Fruit fly (Drosophila melanogaster) whole organism, pupa: Measurements from ENCODE around the gene Polr2H.

Experiments used
- CG10348 ChIP-seq: fragments of 200-800 bp; sonication (Bioruptor generic); IDR thresholded peaks from 2 replicates; pipeline ENCODE4 v1.3.6; 2022; ENCODE audit warnings: missing biosample characterization, missing genetic modification characterization
- CG12605 ChIP-seq: fragments of 200-800 bp; sonication (Bioruptor generic); IDR thresholded peaks from 2 replicates; pipeline ENCODE4 v1.3.6; 2022; ENCODE audit warnings: missing biosample characterization, missing genetic modification characterization
- CG13204 ChIP-seq: fragments of 200-800 bp; sonication (Bioruptor generic); optimal IDR thresholded peaks from 2 replicates; lab custom pipeline; 2018; ENCODE audit warnings: missing biosample characterization, mild to moderate bottlenecking, missing genetic modification characterization, moderate library complexity
- CG14655 ChIP-seq: fragments of 200-800 bp; sonication (Bioruptor generic); optimal IDR thresholded peaks from 3 replicates; lab custom pipeline; 2017; ENCODE audit warnings: mild to moderate bottlenecking, missing biosample characterization, missing genetic modification reagents, missing genetic modification characterization
- CG15710 ChIP-seq: fragments of 200-800 bp; sonication (Bioruptor generic); optimal IDR thresholded peaks from 2 replicates; lab custom pipeline; 2018; ENCODE audit warnings: missing biosample characterization, mild to moderate bottlenecking, missing genetic modification characterization, moderate library complexity
- CG17806 ChIP-seq: fragments of 200-800 bp; sonication (Bioruptor generic); optimal IDR thresholded peaks from 2 replicates; lab custom pipeline; 2018; ENCODE audit warnings: missing biosample characterization, mild to moderate bottlenecking, missing genetic modification characterization, moderate library complexity
- CG32121 ChIP-seq: fragments of 200-800 bp; sonication (Bioruptor generic); IDR thresholded peaks from 2 replicates; pipeline ENCODE4 v1.3.6; 2022; ENCODE audit warnings: missing biosample characterization, missing genetic modification characterization
- CG34367 ChIP-seq: fragments of 200-800 bp; sonication (Bioruptor generic); optimal IDR thresholded peaks from 2 replicates; lab custom pipeline; 2018; ENCODE audit warnings: missing biosample characterization, mild to moderate bottlenecking, missing genetic modification characterization
- CG4496 ChIP-seq: fragments of 200-800 bp; sonication (Bioruptor generic); IDR thresholded peaks from 3 replicates; pipeline ENCODE4 v1.3.6; 2022; ENCODE audit warnings: missing biosample characterization, missing genetic modification characterization
- CG8159 ChIP-seq: fragments of 200-800 bp; sonication (Bioruptor generic); optimal IDR thresholded peaks from 3 replicates; lab custom pipeline; 2018; ENCODE audit warnings: missing biosample characterization, mild to moderate bottlenecking, missing genetic modification characterization, moderate library complexity
- CG8301 ChIP-seq: fragments of 200-800 bp; sonication (Bioruptor generic); optimal IDR thresholded peaks from 2 replicates; lab custom pipeline; 2018; ENCODE audit warnings: missing biosample characterization, mild to moderate bottlenecking, missing genetic modification characterization
- CG9948 ChIP-seq: fragments of 200-800 bp; sonication (Bioruptor generic); optimal IDR thresholded peaks from 2 replicates; lab custom pipeline; 2018; ENCODE audit warnings: missing biosample characterization, mild to moderate bottlenecking, missing genetic modification characterization, moderate library complexity
- D1 ChIP-seq: fragments of 200-800 bp; sonication (Bioruptor generic); optimal IDR thresholded peaks from 2 replicates; lab custom pipeline; 2018; ENCODE audit warnings: missing biosample characterization, mild to moderate bottlenecking, missing genetic modification characterization, moderate library complexity
- EcR ChIP-seq: fragments of 200-800 bp; sonication (Bioruptor generic); optimal IDR thresholded peaks from 3 replicates; lab custom pipeline; 2019; ENCODE audit warnings: missing biosample characterization, missing genetic modification characterization, mild to moderate bottlenecking, moderate library complexity, missing genetic modification reagents
- Ets98B ChIP-seq: fragments of 200-800 bp; sonication (Bioruptor generic); IDR thresholded peaks from 2 replicates; pipeline ENCODE4 v1.3.6; 2022; ENCODE audit warnings: missing biosample characterization, missing genetic modification characterization
- Pif1A ChIP-seq: fragments of 200-800 bp; sonication (Bioruptor generic); optimal IDR thresholded peaks from 3 replicates; lab custom pipeline; 2016; ENCODE audit warnings: missing biosample characterization, missing genetic modification characterization
- Pif1B ChIP-seq: fragments of 200-800 bp; sonication (Bioruptor generic); optimal IDR thresholded peaks from 3 replicates; lab custom pipeline; 2016; ENCODE audit warnings: missing biosample characterization, missing genetic modification characterization
- Snoo ChIP-seq: fragments of 200-800 bp; sonication (Bioruptor generic); optimal IDR thresholded peaks from 3 replicates; lab custom pipeline; 2017; ENCODE audit warnings: missing biosample characterization, mild to moderate bottlenecking, missing genetic modification characterization, inconsistent platforms
- fd96Ca ChIP-seq: fragments of 200-800 bp; sonication (Bioruptor generic); IDR thresholded peaks from 3 replicates; pipeline ENCODE4 v1.3.6; 2022; ENCODE audit warnings: missing biosample characterization, missing genetic modification characterization
- gl ChIP-seq: fragments of 200-800 bp; sonication (Bioruptor generic); optimal IDR thresholded peaks from 2 replicates; lab custom pipeline; 2018; ENCODE audit warnings: missing biosample characterization, mild to moderate bottlenecking, missing genetic modification characterization
- rn ChIP-seq: fragments of 200-800 bp; sonication (Bioruptor generic); IDR thresholded peaks from 2 replicates; pipeline ENCODE4 v1.3.6; 2022; ENCODE audit warnings: missing biosample characterization, missing genetic modification characterization

Polr2H gene

DNA sequence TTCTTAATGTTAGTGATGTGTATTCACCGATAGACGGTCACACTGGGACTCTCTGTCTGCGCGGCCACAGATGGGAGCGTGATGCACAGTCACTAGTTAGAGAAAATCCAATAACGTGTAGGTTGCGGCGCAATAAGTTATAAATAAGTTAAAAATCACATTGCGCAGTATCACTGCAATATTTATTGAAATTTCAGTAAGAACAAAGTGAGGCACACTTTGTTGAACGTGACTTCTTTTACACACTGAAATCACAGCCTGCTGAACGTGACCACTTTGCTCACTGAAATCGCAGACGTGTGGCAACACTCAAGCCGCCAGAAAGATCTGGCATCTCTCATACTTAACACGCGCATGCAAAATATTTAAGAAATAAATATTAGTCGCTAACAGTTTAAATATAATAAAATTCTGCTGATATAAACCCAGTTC, at the start of gene Polr2H, which contains the start of gene CG11247:
Gene Polr2H (plus strand): TSS at position 317 of the 432 bp plus-strand sequence.
Gene CG11247 (minus strand): TSS at position 191 of the 432 bp plus-strand sequence.
- TF ChIP-seq Ets98B (GFP tag; lab: Robert Waterston, UW) (peak; percentile 89), gl (tag; lab: Kevin White, UChicago) (peak; percentile 44), CG8301 (peak; percentile 80), fd96Ca (GFP tag; lab: Robert Waterston, UW) (peak; percentile 94), CG4496 (GFP tag; lab: Robert Waterston, UW) (peak; percentile 92), CG12605 (GFP tag; lab: Robert Waterston, UW) (peak; percentile 63; the same call in 1 of the 2 replicates), CG15710 (tag; lab: Kevin White, UChicago) (peak; percentile 81), CG13204 (GFP tag; lab: Kevin White, UChicago) (no peak), D1 (tag; lab: Kevin White, UChicago) (peak; percentile 63), CG8159 (tag; lab: Kevin White, UChicago) (peak; percentile 75), rn (GFP tag; lab: Robert Waterston, UW) (peak; percentile 87), Snoo (peak; percentile 74), CG14655 (peak; percentile 79), CG32121 (GFP tag; lab: Robert Waterston, UW) (peak; percentile 87), EcR (GFP tag; lab: Kevin White, UChicago) (no peak), Pif1B (GFP tag; lab: Kevin White, UChicago) (peak; percentile 68), Pif1A (GFP tag; lab: Kevin White, UChicago) (peak; percentile 82), CG9948 (peak; percentile 81), CG17806 (tag; lab: Kevin White, UChicago) (peak; percentile 78), CG34367 (tag; lab: Kevin White, UChicago) (peak; percentile 77), CG10348 (GFP tag; lab: Robert Waterston, UW) (peak; percentile 83)

DNA sequence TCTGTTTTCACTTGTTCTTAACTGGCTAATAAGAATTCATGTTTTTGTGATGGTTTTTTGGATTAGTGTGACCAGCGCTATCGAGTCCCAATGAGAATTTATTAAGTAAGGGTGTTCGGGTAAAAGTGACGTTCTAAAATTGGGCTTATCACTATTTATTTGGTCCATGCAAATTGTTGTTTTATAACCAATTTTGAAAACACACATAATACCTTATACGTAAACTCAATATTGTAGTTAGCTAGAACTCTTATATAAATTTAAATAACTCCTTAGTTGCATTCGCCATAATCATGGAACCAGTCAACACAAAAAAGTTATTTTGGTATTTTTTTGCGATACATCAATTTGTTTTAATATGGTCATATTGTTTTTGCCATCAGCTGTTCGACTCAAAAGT, 49.0 kb upstream of the Polr2H start, which contains the start of the genes Als2 and CG11248:
Gene Als2 (minus strand): TSS at position 69 of the 400 bp plus-strand sequence.
Gene CG11248 (plus strand): TSS at position 364 of the 400 bp plus-strand sequence.
- TF ChIP-seq CG4496 (GFP tag; lab: Robert Waterston, UW) (peak; percentile 69; the same call in 2 of the 3 replicates), Ets98B (GFP tag; lab: Robert Waterston, UW) (peak; percentile 40; the same call in 1 of the 2 replicates), CG32121 (GFP tag; lab: Robert Waterston, UW) (peak; percentile 39; the same call in 1 of the 2 replicates), CG14655 (no peak), CG8159 (tag; lab: Kevin White, UChicago) (peak; percentile 75), CG9948 (peak; percentile 67), fd96Ca (GFP tag; lab: Robert Waterston, UW) (no peak), CG15710 (tag; lab: Kevin White, UChicago) (peak; percentile 73), CG34367 (tag; lab: Kevin White, UChicago) (peak; percentile 48), rn (GFP tag; lab: Robert Waterston, UW) (0 out of 2 replicates have a peak, but pooled peaks have one; percentile 33), CG13204 (GFP tag; lab: Kevin White, UChicago) (no peak)

- no peak for TF ChIP-seq CG17806 (tag; lab: Kevin White, UChicago)
- TF ChIP-seq CG15710 (tag; lab: Kevin White, UChicago) = no peak
- TF ChIP-seq CG32121 (GFP tag; lab: Robert Waterston, UW) = no peak
- no peak for TF ChIP-seq CG9948
- TF ChIP-seq rn (GFP tag; lab: Robert Waterston, UW) = no peak
- no peak for TF ChIP-seq Pif1B (GFP tag; lab: Kevin White, UChicago)
- no peak for TF ChIP-seq Pif1A (GFP tag; lab: Kevin White, UChicago)
- TF ChIP-seq CG10348 (GFP tag; lab: Robert Waterston, UW) = no peak
- TF ChIP-seq CG12605 (GFP tag; lab: Robert Waterston, UW) = no peak
- TF ChIP-seq CG14655 = no peak
- no peak for TF ChIP-seq CG13204 (GFP tag; lab: Kevin White, UChicago)
- TF ChIP-seq EcR (GFP tag; lab: Kevin White, UChicago) = no peak
- no peak for TF ChIP-seq Snoo
- TF ChIP-seq D1 (tag; lab: Kevin White, UChicago) = no peak
- no peak for TF ChIP-seq CG34367 (tag; lab: Kevin White, UChicago)
- TF ChIP-seq CG8159 (tag; lab: Kevin White, UChicago) = no peak
- TF ChIP-seq Ets98B (GFP tag; lab: Robert Waterston, UW) = no peak
These were observed 44.8 kb upstream of the Polr2H start, which contains the start of gene Sfp78E for dm6 chr3L:21683942-21684341. Gene Sfp78E, minus strand, starts transcription at chr3L:21684042.

DNA sequence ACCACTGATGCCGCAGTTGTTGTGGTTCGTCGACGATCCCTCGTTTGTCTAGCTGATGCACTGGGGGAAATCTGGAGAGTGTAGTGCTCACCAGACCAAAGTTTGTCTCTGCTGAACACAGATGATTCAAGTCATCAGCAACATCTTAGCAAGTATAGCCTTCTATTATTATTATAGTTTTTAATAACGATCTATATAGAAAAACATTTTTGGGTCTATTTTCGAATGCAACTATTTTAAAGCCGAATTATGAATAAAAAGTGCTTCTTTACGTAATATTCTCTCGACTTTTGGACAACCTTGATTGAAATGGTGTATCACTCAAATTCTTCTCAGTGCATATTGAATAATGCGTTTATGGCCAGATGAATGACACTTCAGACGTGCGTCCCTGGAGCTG, 43.0 kb upstream of the Polr2H start:
- TF ChIP-seq CG13204 (GFP tag; lab: Kevin White, UChicago) (peak; percentile 83), CG32121 (GFP tag; lab: Robert Waterston, UW) (no peak), CG9948 (peak; percentile 87), fd96Ca (GFP tag; lab: Robert Waterston, UW) (peak; percentile 49; the same call in 1 of the 3 replicates), CG4496 (GFP tag; lab: Robert Waterston, UW) (peak; percentile 47; the same call in 1 of the 3 replicates), CG17806 (tag; lab: Kevin White, UChicago) (peak; percentile 87), Pif1B (GFP tag; lab: Kevin White, UChicago) (peak; percentile 77), D1 (tag; lab: Kevin White, UChicago) (peak; percentile 79), Ets98B (GFP tag; lab: Robert Waterston, UW) (no peak), rn (GFP tag; lab: Robert Waterston, UW) (no peak), CG12605 (GFP tag; lab: Robert Waterston, UW) (no peak), CG15710 (tag; lab: Kevin White, UChicago) (peak; percentile 92), CG8301 (peak; percentile 69), CG34367 (tag; lab: Kevin White, UChicago) (peak; percentile 88), Pif1A (GFP tag; lab: Kevin White, UChicago) (peak; percentile 74), Snoo (no peak), CG8159 (tag; lab: Kevin White, UChicago) (peak; percentile 94), CG14655 (peak; percentile 86), gl (tag; lab: Kevin White, UChicago) (peak; percentile 74), CG10348 (GFP tag; lab: Robert Waterston, UW) (no peak), EcR (GFP tag; lab: Kevin White, UChicago) (peak; percentile 82)
